Fruit fly (Drosophila melanogaster) whole organism, embryonic: ENCODE results near the gene Ocrl.

Source experiments
- B-H1 ChIP-seq: fragments of 200-800 bp; sonication (Bioruptor generic); IDR thresholded peaks from 3 replicates; pipeline ENCODE4 v1.3.6; 2022; ENCODE audit warnings: missing biosample characterization, missing genetic modification characterization
- CG10565 ChIP-seq: fragments of 200-800 bp; sonication (Bioruptor generic); optimal IDR thresholded peaks from 3 replicates; lab custom pipeline; 2016; ENCODE audit warnings: missing biosample characterization, mild to moderate bottlenecking, missing genetic modification characterization
- CG11504 ChIP-seq: fragments of 200-800 bp; sonication (Bioruptor generic); optimal IDR thresholded peaks from 3 replicates; lab custom pipeline; 2019; ENCODE audit warnings: missing biosample characterization, mild to moderate bottlenecking, missing genetic modification characterization, moderate library complexity
- CG11696 ChIP-seq: fragments of 200-800 bp; sonication (Bioruptor generic); IDR thresholded peaks from 2 replicates; pipeline ENCODE4 v1.3.6; 2022; ENCODE audit warnings: missing biosample characterization, missing genetic modification characterization
- CG14710 ChIP-seq: fragments of 200-800 bp; sonication (Bioruptor generic); optimal IDR thresholded peaks from 3 replicates; lab custom pipeline; 2019; ENCODE audit warnings: missing biosample characterization, mild to moderate bottlenecking, missing genetic modification characterization, moderate library complexity
- CG15479 ChIP-seq: fragments of 200-800 bp; sonication (Bioruptor generic); optimal IDR thresholded peaks from 3 replicates; lab custom pipeline; 2019; ENCODE audit warnings: missing biosample characterization, mild to moderate bottlenecking, missing genetic modification characterization, moderate library complexity
- CG1603 ChIP-seq: fragments of 200-800 bp; sonication (Bioruptor generic); optimal IDR thresholded peaks from 2 replicates; lab custom pipeline; 2019; ENCODE audit warnings: missing biosample characterization, mild to moderate bottlenecking, missing genetic modification characterization, moderate library complexity
- CG17568 ChIP-seq: fragments of 200-800 bp; sonication (Bioruptor generic); optimal IDR thresholded peaks from 2 replicates; lab custom pipeline; 2018; ENCODE audit warnings: missing biosample characterization, mild to moderate bottlenecking, missing genetic modification characterization, moderate library complexity
- CG1792 ChIP-seq: fragments of 200-800 bp; sonication (Bioruptor generic); optimal IDR thresholded peaks from 2 replicates; lab custom pipeline; 2016; ENCODE audit warnings: missing biosample characterization, missing genetic modification characterization
- CG3407 ChIP-seq: fragments of 200-800 bp; sonication (Bioruptor generic); optimal IDR thresholded peaks from 2 replicates; lab custom pipeline; 2018; ENCODE audit warnings: missing biosample characterization, mild to moderate bottlenecking, missing genetic modification characterization
- CG4360 ChIP-seq: fragments of 200-800 bp; sonication (Bioruptor generic); IDR thresholded peaks from 2 replicates; pipeline ENCODE4 v1.3.6; 2022; ENCODE audit warnings: missing biosample characterization, missing genetic modification characterization
- CG8359 ChIP-seq: fragments of 200-800 bp; sonication (Bioruptor generic); optimal IDR thresholded peaks from 2 replicates; lab custom pipeline; 2017; ENCODE audit warnings: missing biosample characterization, mild to moderate bottlenecking, missing genetic modification characterization, borderline replicate concordance
- CG8388 ChIP-seq: fragments of 200-800 bp; sonication (Bioruptor generic); optimal IDR thresholded peaks from 2 replicates; lab custom pipeline; 2019; ENCODE audit warnings: missing biosample characterization, mild to moderate bottlenecking, missing genetic modification characterization, moderate library complexity
- CG8765 ChIP-seq: fragments of 200-800 bp; sonication (Bioruptor generic); IDR thresholded peaks from 2 replicates; pipeline ENCODE4 v1.3.6; 2022; ENCODE audit warnings: missing biosample characterization, missing genetic modification characterization
- Doc2 ChIP-seq: fragments of 200-800 bp; sonication (Bioruptor generic); IDR thresholded peaks from 2 replicates; pipeline ENCODE4 v1.3.6; 2022; ENCODE audit warnings: missing biosample characterization, missing genetic modification characterization
- Gug ChIP-seq: fragments of 200-800 bp; sonication (Bioruptor generic); IDR thresholded peaks from 4 replicates; pipeline ENCODE4 v1.3.6; 2022; ENCODE audit warnings: missing biosample characterization, missing genetic modification characterization
- HLH4C ChIP-seq: fragments of 200-800 bp; sonication (Bioruptor generic); IDR thresholded peaks from 3 replicates; pipeline ENCODE4 v1.3.6; 2022; ENCODE audit warnings: missing biosample characterization, missing genetic modification characterization; ENCODE audit not compliant: partially characterized antibody
- Hr78 ChIP-seq, 2 experiments: fragments of 200-800 bp in 1 of 2; fragments of >200 bp in 1 of 2; sonication (Bioruptor generic) in 1 of 2; optimal IDR thresholded peaks; 2 replicates each; lab custom pipeline; 2017 to 2019; ENCODE audit warnings: missing biosample characterization in 2 of 2, missing genetic modification characterization in 2 of 2, mild to moderate bottlenecking in 1 of 2, moderate library complexity in 1 of 2
- Hsf ChIP-seq: fragments of 200-800 bp; sonication (Bioruptor generic); optimal IDR thresholded peaks from 3 replicates; lab custom pipeline; 2016; ENCODE audit warnings: missing biosample characterization, missing genetic modification characterization
- MBD-R2 ChIP-seq: fragments of 200-800 bp; sonication (Bioruptor generic); IDR thresholded peaks from 2 replicates; pipeline ENCODE4 v1.3.6; 2022; ENCODE audit warnings: missing biosample characterization, missing genetic modification characterization
- Mes4 ChIP-seq: fragments of 200-800 bp; sonication (Bioruptor generic); optimal IDR thresholded peaks from 2 replicates; lab custom pipeline; 2016; ENCODE audit warnings: missing biosample characterization, missing genetic modification characterization
- NFAT ChIP-seq: fragments of 200-800 bp; sonication (Bioruptor generic); IDR thresholded peaks from 2 replicates; pipeline ENCODE4 v1.3.6; 2022; ENCODE audit warnings: missing biosample characterization, missing genetic modification characterization
- NK7.1 ChIP-seq: fragments of 200-800 bp; sonication (Bioruptor generic); optimal IDR thresholded peaks from 3 replicates; lab custom pipeline; 2016; ENCODE audit warnings: missing biosample characterization, missing genetic modification characterization
- Optix ChIP-seq: fragments of 200-800 bp; sonication (Bioruptor generic); IDR thresholded peaks from 3 replicates; pipeline ENCODE4 v1.3.6; 2022; ENCODE audit warnings: missing biosample characterization, missing genetic modification characterization
- Pdp1 ChIP-seq, 2 experiments: fragments of 200-800 bp; sonication (Bioruptor generic); optimal IDR thresholded peaks; 3 replicates each; lab custom pipeline; 2016; ENCODE audit warnings: missing biosample characterization in 2 of 2, missing genetic modification characterization in 2 of 2, mild to moderate bottlenecking in 1 of 2, moderate library complexity in 1 of 2
- Sin3A ChIP-seq: fragments of >200 bp; optimal IDR thresholded peaks from 2 replicates; lab custom pipeline; 2018
- al ChIP-seq: fragments of 200-800 bp; sonication (Bioruptor generic); IDR thresholded peaks from 2 replicates; pipeline ENCODE4 v1.3.6; 2022; ENCODE audit warnings: missing biosample characterization, missing genetic modification characterization
- bowl ChIP-seq: fragments of 200-800 bp; sonication (Bioruptor generic); IDR thresholded peaks from 2 replicates; pipeline ENCODE4 v1.3.6; 2022; ENCODE audit warnings: missing biosample characterization, missing genetic modification characterization
- caup ChIP-seq: fragments of 200-800 bp; sonication (Bioruptor generic); optimal IDR thresholded peaks from 3 replicates; lab custom pipeline; 2017; ENCODE audit warnings: missing biosample characterization, mild to moderate bottlenecking, missing genetic modification characterization, moderate library complexity; ENCODE audit not compliant: severe bottlenecking
- ci ChIP-seq: fragments of 200-800 bp; sonication (Bioruptor generic); IDR thresholded peaks from 3 replicates; pipeline ENCODE4 v1.3.6; 2022; ENCODE audit warnings: missing biosample characterization, missing genetic modification characterization
- da ChIP-seq: fragments of 200-800 bp; sonication (Bioruptor generic); optimal IDR thresholded peaks from 2 replicates; lab custom pipeline; 2016; ENCODE audit warnings: missing biosample characterization, missing genetic modification characterization
- dmrt11E ChIP-seq: fragments of 200-800 bp; sonication (Bioruptor generic); optimal IDR thresholded peaks from 3 replicates; lab custom pipeline; 2018; ENCODE audit warnings: missing biosample characterization, mild to moderate bottlenecking, missing genetic modification characterization, moderate library complexity
- dysf ChIP-seq: fragments of 200-800 bp; sonication (Bioruptor generic); IDR thresholded peaks from 3 replicates; pipeline ENCODE4 v1.3.6; 2022; ENCODE audit warnings: missing biosample characterization, missing genetic modification characterization
- en ChIP-seq: fragments of 200-800 bp; sonication (Bioruptor generic); optimal IDR thresholded peaks from 2 replicates; lab custom pipeline; 2016; ENCODE audit warnings: missing biosample characterization, missing genetic modification characterization
- ewg ChIP-seq: fragments of 200-800 bp; sonication (Bioruptor generic); optimal IDR thresholded peaks from 3 replicates; lab custom pipeline; 2017; ENCODE audit warnings: mild to moderate bottlenecking, missing biosample characterization, missing genetic modification reagents, missing genetic modification characterization
- gem ChIP-seq: fragments of 200-800 bp; sonication (Bioruptor generic); optimal IDR thresholded peaks from 2 replicates; lab custom pipeline; 2019; ENCODE audit warnings: missing biosample characterization, mild to moderate bottlenecking, missing genetic modification characterization, moderate library complexity
- gsb-n ChIP-seq: fragments of 200-800 bp; sonication (Bioruptor generic); optimal IDR thresholded peaks from 3 replicates; lab custom pipeline; 2018; ENCODE audit warnings: missing biosample characterization, mild to moderate bottlenecking, missing genetic modification characterization
- insv ChIP-seq, 2 experiments: fragments of 200-800 bp; sonication (Bioruptor generic); optimal IDR thresholded peaks; 3 replicates each; lab custom pipeline; 2016 to 2018; ENCODE audit warnings: missing biosample characterization in 2 of 2, missing genetic modification characterization in 2 of 2
- onecut ChIP-seq: fragments of 200-800 bp; sonication (Bioruptor generic); IDR thresholded peaks from 2 replicates; pipeline ENCODE4 v1.3.6; 2022; ENCODE audit warnings: missing biosample characterization, missing genetic modification characterization
- otp ChIP-seq: fragments of 200-800 bp; sonication (Bioruptor generic); IDR thresholded peaks from 3 replicates; pipeline ENCODE4, ENCODE4 v1.3.6; 2022; ENCODE audit warnings: missing biosample characterization, missing genetic modification characterization
- sd ChIP-seq: fragments of 200-800 bp; sonication (Bioruptor generic); optimal IDR thresholded peaks from 3 replicates; lab custom pipeline; 2018; ENCODE audit warnings: missing biosample characterization, mild to moderate bottlenecking, missing genetic modification characterization, moderate library complexity
- sens ChIP-seq: fragments of 200-800 bp; sonication (Bioruptor generic); peaks from one replicate; lab custom pipeline; 2016; ENCODE audit warnings: missing biosample characterization, missing genetic modification characterization
- sens-2 ChIP-seq: fragments of 200-800 bp; sonication (Bioruptor generic); IDR thresholded peaks from 2 replicates; pipeline ENCODE4 v1.3.6; 2022; ENCODE audit warnings: missing biosample characterization, missing genetic modification characterization
- sisA ChIP-seq: fragments of 200-800 bp; sonication (Bioruptor generic); IDR thresholded peaks from 2 replicates; pipeline ENCODE4 v1.3.6; 2022; ENCODE audit warnings: missing biosample characterization, missing genetic modification characterization
- sr ChIP-seq: fragments of 200-800 bp; sonication (Bioruptor generic); IDR thresholded peaks from 3 replicates; pipeline ENCODE4 v1.3.6; 2022; ENCODE audit warnings: missing biosample characterization, missing genetic modification characterization
- tgo ChIP-seq: fragments of 200-800 bp; sonication (Bioruptor generic); IDR thresholded peaks from 3 replicates; pipeline ENCODE4 v1.3.6; 2022; ENCODE audit warnings: missing biosample characterization, missing genetic modification characterization
- unc-4 ChIP-seq: fragments of 200-800 bp; sonication (Bioruptor generic); IDR thresholded peaks from 2 replicates; pipeline ENCODE4 v1.3.6; 2022; ENCODE audit warnings: missing biosample characterization, missing genetic modification characterization; ENCODE audit not compliant: partially characterized antibody
- unpg ChIP-seq: fragments of 200-800 bp; sonication (Bioruptor generic); optimal IDR thresholded peaks from 3 replicates; lab custom pipeline; 2018; ENCODE audit warnings: missing biosample characterization, mild to moderate bottlenecking, missing genetic modification characterization, moderate library complexity
- vfl ChIP-seq: fragments of 200-800 bp; sonication (Bioruptor generic); optimal IDR thresholded peaks from 2 replicates; lab custom pipeline; 2016; ENCODE audit warnings: missing biosample characterization, missing genetic modification characterization
- wdn ChIP-seq: fragments of 200-800 bp; sonication (Bioruptor generic); IDR thresholded peaks from 2 replicates; pipeline ENCODE4 v1.3.6; 2022; ENCODE audit warnings: missing biosample characterization, missing genetic modification characterization
- zf30C ChIP-seq: fragments of 200-800 bp; sonication (Bioruptor generic); optimal IDR thresholded peaks from 3 replicates; lab custom pipeline; 2018; ENCODE audit warnings: missing biosample characterization, mild to moderate bottlenecking, missing genetic modification characterization

The Ocrl gene

dm6 chrX:1873515-1874126, 49.2 kb upstream of the Ocrl start, which contains the start of the genes Pgam5 and Vps26 (continued):
- TF ChIP-seq CG11504, result no peak
- no peak for TF ChIP-seq CG1603 (tag; lab: Kevin White, UChicago)
- TF ChIP-seq Optix, result no peak
- TF ChIP-seq CG1792 (GFP tag; lab: Kevin White, UChicago), result no peak
- no peak for TF ChIP-seq Doc2 (GFP tag; lab: Robert Waterston, UW)
- no peak for TF ChIP-seq Mes4 (GFP tag; lab: Kevin White, UChicago)
- TF ChIP-seq HLH4C, result no peak
- TF ChIP-seq CG8765 (GFP tag; lab: Robert Waterston, UW), result no peak
- TF ChIP-seq Sin3A, result peak; percentile 51
- TF ChIP-seq bowl (GFP tag; lab: Robert Waterston, UW), result no peak
- TF ChIP-seq NFAT (GFP tag; lab: Robert Waterston, UW), result no peak
- TF ChIP-seq dmrt11E (tag; lab: Kevin White, UChicago), result no peak
- TF ChIP-seq ci (GFP tag; lab: Robert Waterston, UW), result no peak
- TF ChIP-seq sens-2 (GFP tag; lab: Robert Waterston, UW), result no peak
- no peak for TF ChIP-seq onecut (GFP tag; lab: Robert Waterston, UW)
- no peak for TF ChIP-seq CG15479 (GFP tag; lab: Kevin White, UChicago)
- TF ChIP-seq sr, result no peak
- no peak for TF ChIP-seq Gug
- peak; percentile 76 for TF ChIP-seq sd (tag; lab: Kevin White, UChicago)
- TF ChIP-seq al (GFP tag; lab: Robert Waterston, UW), result no peak
- no peak for TF ChIP-seq gem (tag; lab: Kevin White, UChicago)
- peak; percentile 49 for TF ChIP-seq sens (GFP tag; lab: Kevin White, UChicago)
- peak; percentile 22 for TF ChIP-seq MBD-R2 (GFP tag; lab: Robert Waterston, UW)
- no peak for TF ChIP-seq otp
- no peak for TF ChIP-seq tgo (GFP tag; lab: Robert Waterston, UW)
- no peak for TF ChIP-seq dysf (GFP tag; lab: Robert Waterston, UW)
- TF ChIP-seq zf30C (GFP tag; lab: Kevin White, UChicago), result no peak
- TF ChIP-seq CG8388, result no peak
- no peak for TF ChIP-seq da (GFP tag; lab: Kevin White, UChicago)
- no peak for TF ChIP-seq CG8359 (GFP tag; lab: Kevin White, UChicago)
- TF ChIP-seq unpg (GFP tag; lab: Kevin White, UChicago), result no peak
- peak; percentile 52 for TF ChIP-seq CG14710
- no peak for TF ChIP-seq insv (GFP tag; optimal IDR thresholded peaks at IDR 0.05; lab: Kevin White, UChicago)
- TF ChIP-seq NK7.1 (GFP tag; lab: Kevin White, UChicago), result no peak

dm6 chrX:1877107-1877736, 45.6 kb upstream of the Ocrl start, which contains the start of the genes CG14817 and CG14805:
CG14817 (minus strand) TSS chrX:1877270.
CG14805 (plus strand) TSS chrX:1877317.
- TF ChIP-seq vfl (GFP tag; lab: Kevin White, UChicago) (no peak), sisA (no peak), CG17568 (GFP tag; lab: Kevin White, UChicago) (no peak), B-H1 (GFP tag; lab: Robert Waterston, UW) (no peak), en (GFP tag; lab: Kevin White, UChicago) (peak; percentile 35), Hr78 (GFP tag; optimal IDR thresholded peaks at IDR 0.05; lab: Kevin White, UChicago) (peak in 1 of 2 experiments; percentile 96), CG10565 (no peak), ewg (GFP tag; lab: Kevin White, UChicago) (peak; percentile 20), CG3407 (no peak), MBD-R2 (GFP tag; lab: Robert Waterston, UW) (peak; percentile 75), CG11696 (GFP tag; lab: Robert Waterston, UW) (no peak), wdn (GFP tag; lab: Robert Waterston, UW) (no peak), CG4360 (GFP tag; lab: Robert Waterston, UW) (no peak), caup (peak; percentile 93), Hsf (GFP tag; lab: Kevin White, UChicago) (peak; percentile 40), gsb-n (tag; lab: Kevin White, UChicago) (peak; percentile 67), Pdp1 (GFP tag; optimal IDR thresholded peaks at IDR 0.05; lab: Kevin White, UChicago) (peak in 1 of 2 experiments; percentile 55), Sin3A (no peak), unc-4 (peak; percentile 66; the same call in 1 of the 2 replicates)
